Fruit fly (Drosophila melanogaster): ENCODE results near the gene Nmd3.

Gene Nmd3

DNA sequence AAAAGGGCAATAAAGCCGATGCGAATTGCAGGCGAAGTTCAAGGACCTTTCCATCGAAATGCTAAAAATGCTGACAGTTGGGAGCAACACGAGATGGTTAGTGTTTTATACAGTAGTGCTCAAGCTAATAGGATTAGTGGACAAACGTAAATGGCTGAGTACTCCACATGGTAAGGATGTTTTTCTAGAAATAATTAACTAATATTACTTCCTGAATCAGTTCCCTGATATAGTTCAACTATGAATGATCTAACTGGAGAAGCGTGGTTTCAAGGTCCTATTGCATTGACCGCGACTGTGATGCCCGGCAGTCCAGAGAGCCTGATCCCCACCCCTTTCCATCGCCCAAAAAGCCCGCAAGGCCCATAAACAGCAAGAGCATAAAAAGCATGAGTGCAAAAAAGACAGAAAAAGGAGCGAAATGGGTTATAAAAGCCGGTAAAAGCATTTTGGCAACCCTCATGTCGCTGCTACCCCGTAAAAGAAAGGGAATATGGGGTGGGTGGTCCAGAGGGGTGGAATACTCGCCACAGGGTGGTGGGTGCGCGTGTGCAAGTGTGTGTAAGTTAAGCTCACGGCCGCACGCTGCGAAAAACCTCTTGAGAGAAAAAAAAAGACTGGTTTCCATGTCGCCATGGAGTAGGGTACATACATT, 50.1 kb downstream of the Nmd3 start (continued):
- TF ChIP-seq peb (GFP tag; IDR thresholded peaks at IDR 0.05) (peak; percentile 48), CG11398 (GFP tag; optimal IDR thresholded peaks at IDR 0.05) (peak; percentile 8), CG17361 (GFP tag; IDR thresholded peaks at IDR 0.05) (peak; percentile 62), jumu (GFP tag; optimal IDR thresholded peaks at IDR 0.05) (peak; percentile 63), pb (GFP tag; optimal IDR thresholded peaks at IDR 0.05) (no peak), CG17802 (tag; optimal IDR thresholded peaks at IDR 0.05) (no peak), lbe (GFP tag; optimal IDR thresholded peaks at IDR 0.05) (peak; percentile 89), CG6854 (GFP tag; optimal IDR thresholded peaks at IDR 0.05) (peak; percentile 28), CG12155 (GFP tag; optimal IDR thresholded peaks at IDR 0.05) (peak; percentile 42), tgo (GFP tag; IDR thresholded peaks at IDR 0.05) (peak; percentile 68; the same call in 2 of the 3 replicates), Ets97D (GFP tag; optimal IDR thresholded peaks at IDR 0.05) (no peak), CG5953 (GFP tag; IDR thresholded peaks at IDR 0.05) (no peak), CG43689 (GFP tag; IDR thresholded peaks at IDR 0.05) (no peak), B-H1 (GFP tag; IDR thresholded peaks at IDR 0.05) (peak; percentile 21; the same call in 2 of the 3 replicates), z (GFP tag; IDR thresholded peaks at IDR 0.05) (no peak), CG7372 (GFP tag; IDR thresholded peaks at IDR 0.05) (no peak), zfh2 (GFP tag; optimal IDR thresholded peaks at IDR 0.05) (no peak), CG11723 (GFP tag; optimal IDR thresholded peaks at IDR 0.05) (peak; percentile 42), Stat92E (GFP tag; optimal IDR thresholded peaks at IDR 0.05) (no peak), CG1024 (GFP tag; IDR thresholded peaks at IDR 0.05) (peak; percentile 63), lmd (GFP tag; IDR thresholded peaks at IDR 0.05) (peak; percentile 55), Sry-δ (GFP tag; optimal IDR thresholded peaks at IDR 0.05) (peak; percentile 22), CG3847 (GFP tag; IDR thresholded peaks at IDR 0.05) (0 out of 2 replicates have a peak, but pooled peaks have one; percentile 8), CG4854 (GFP tag; optimal IDR thresholded peaks at IDR 0.05) (peak; percentile 34), BtbVII (GFP tag; optimal IDR thresholded peaks at IDR 0.05) (peak; percentile 26), Hr78 (GFP tag; optimal IDR thresholded peaks at IDR 0.05) (no peak), CG1529 (GFP tag; optimal IDR thresholded peaks at IDR 0.05) (peak; percentile 66), cwo (GFP tag; optimal IDR thresholded peaks at IDR 0.05) (peak; percentile 42), NFAT (GFP tag; IDR thresholded peaks at IDR 0.05) (no peak), Lhr (GFP tag; optimal IDR thresholded peaks at IDR 0.05) (peak; percentile 32), usp (GFP tag; optimal IDR thresholded peaks at IDR 0.05) (no peak), croc (GFP tag; conservative IDR thresholded peaks at IDR 0.05) (peak; percentile 68), HLH4C (GFP tag; IDR thresholded peaks at IDR 0.05; ENCODE audit: partially characterized antibody) (no peak), CG5180 (GFP tag; optimal IDR thresholded peaks at IDR 0.05) (peak; percentile 54), CG14050 (GFP tag; IDR thresholded peaks at IDR 0.05) (peak; percentile 43; the same call in 1 of the 3 replicates), CG8765 (GFP tag; IDR thresholded peaks at IDR 0.05) (0 out of 2 replicates have a peak, but pooled peaks have one; percentile 60), H15 (GFP tag; IDR thresholded peaks at IDR 0.05) (peak; percentile 61), CG15479 (GFP tag; optimal IDR thresholded peaks at IDR 0.05) (no peak), vfl (GFP tag; optimal IDR thresholded peaks at IDR 0.05) (no peak), repo (GFP tag; optimal IDR thresholded peaks at IDR 0.05) (peak; percentile 33), sc (optimal IDR thresholded peaks at IDR 0.05) (no peak), sc (GFP tag; optimal IDR thresholded peaks at IDR 0.05) (peak; percentile 60), B-H2 (GFP tag; optimal IDR thresholded peaks at IDR 0.05) (no peak), Sox100B (GFP tag; optimal IDR thresholded peaks at IDR 0.05) (peak; percentile 48), CG18764 (GFP tag; optimal IDR thresholded peaks at IDR 0.05) (peak; percentile 28), NfI (GFP tag; optimal IDR thresholded peaks at IDR 0.05) (peak; percentile 55), CG14710 (tag; optimal IDR thresholded peaks at IDR 0.05) (peak; percentile 67), CG13894 (tag; optimal IDR thresholded peaks at IDR 0.05) (no peak), vvl (GFP tag; IDR thresholded peaks at IDR 0.05) (peak; percentile 76), toy (GFP tag; IDR thresholded peaks at IDR 0.05) (no peak)

All from whole organism, embryonic.